Fruit fly (Drosophila melanogaster) whole organism, embryonic: ENCODE results near the gene CG12112.

ENCODE experiments used
- Asciz ChIP-seq: fragments of 200-800 bp; sonication (Bioruptor generic); optimal IDR thresholded peaks from 2 replicates; lab custom pipeline; 2017; ENCODE audit warnings: missing biosample characterization, mild to moderate bottlenecking, missing genetic modification characterization, missing genetic modification reagents
- B-H2 ChIP-seq: fragments of 200-800 bp; sonication (Bioruptor generic); optimal IDR thresholded peaks from 2 replicates; lab custom pipeline; 2018; ENCODE audit warnings: missing biosample characterization, mild to moderate bottlenecking, missing genetic modification characterization
- CG1024 ChIP-seq: fragments of 200-800 bp; sonication (Bioruptor generic); IDR thresholded peaks from 2 replicates; pipeline ENCODE4 v1.3.6; 2022; ENCODE audit warnings: missing biosample characterization, missing genetic modification characterization
- CG10959 ChIP-seq: fragments of 200-800 bp; sonication (Bioruptor generic); IDR thresholded peaks from 2 replicates; pipeline ENCODE4 v1.3.6; 2022; ENCODE audit warnings: missing biosample characterization, missing genetic modification characterization
- CG11723 ChIP-seq: fragments of 200-800 bp; sonication (Bioruptor generic); optimal IDR thresholded peaks from 2 replicates; lab custom pipeline; 2017; ENCODE audit warnings: missing biosample characterization, mild to moderate bottlenecking, missing genetic modification characterization
- CG12299 ChIP-seq: fragments of 200-800 bp; sonication (Bioruptor generic); optimal IDR thresholded peaks from 2 replicates; lab custom pipeline; 2018; ENCODE audit warnings: missing biosample characterization, mild to moderate bottlenecking, missing genetic modification characterization
- CG14014 ChIP-seq: fragments of 200-800 bp; sonication (Bioruptor generic); IDR thresholded peaks from 2 replicates; pipeline ENCODE4 v1.3.6; 2022; ENCODE audit warnings: missing biosample characterization, missing genetic modification characterization
- CG14441 ChIP-seq: fragments of 200-800 bp; sonication (Bioruptor generic); IDR thresholded peaks from 2 replicates; pipeline ENCODE4 v1.3.6; 2022; ENCODE audit warnings: missing biosample characterization, missing genetic modification characterization
- CG14710 ChIP-seq: fragments of 200-800 bp; sonication (Bioruptor generic); optimal IDR thresholded peaks from 3 replicates; lab custom pipeline; 2019; ENCODE audit warnings: missing biosample characterization, mild to moderate bottlenecking, missing genetic modification characterization, moderate library complexity
- CG15601 ChIP-seq: fragments of 200-800 bp; sonication (Bioruptor generic); optimal IDR thresholded peaks from 3 replicates; lab custom pipeline; 2019; ENCODE audit warnings: missing biosample characterization, mild to moderate bottlenecking, missing genetic modification characterization, moderate library complexity
- CG1647 ChIP-seq: fragments of 200-800 bp; sonication (Bioruptor generic); optimal IDR thresholded peaks from 3 replicates; lab custom pipeline; 2016; ENCODE audit warnings: missing biosample characterization, missing genetic modification characterization
- CG2202 ChIP-seq: fragments of 200-800 bp; sonication (Bioruptor generic); optimal IDR thresholded peaks from 2 replicates; lab custom pipeline; 2018; ENCODE audit warnings: missing biosample characterization, mild to moderate bottlenecking, missing genetic modification characterization
- CG2889 ChIP-seq: fragments of 200-800 bp; sonication (Bioruptor generic); IDR thresholded peaks from 3 replicates; pipeline ENCODE4 v1.3.6; 2022; ENCODE audit warnings: missing biosample characterization, missing genetic modification characterization
- CG31441 ChIP-seq: fragments of 200-800 bp; sonication (Bioruptor generic); IDR thresholded peaks from 2 replicates; pipeline ENCODE4 v1.3.6; 2022; ENCODE audit warnings: missing biosample characterization, missing genetic modification characterization
- CG32532 ChIP-seq: fragments of 200-800 bp; sonication (Bioruptor generic); IDR thresholded peaks from 2 replicates; pipeline ENCODE4 v1.3.6; 2022; ENCODE audit warnings: missing biosample characterization, missing genetic modification characterization
- CG32772 ChIP-seq: fragments of 200-800 bp; sonication (Bioruptor generic); IDR thresholded peaks from 2 replicates; pipeline ENCODE4 v1.3.6; 2022; ENCODE audit warnings: missing biosample characterization, missing genetic modification characterization
- CG3847 ChIP-seq: fragments of 200-800 bp; sonication (Bioruptor generic); IDR thresholded peaks from 2 replicates; pipeline ENCODE4 v1.3.6; 2022; ENCODE audit warnings: missing biosample characterization, missing genetic modification characterization
- CG4328 ChIP-seq: fragments of 200-800 bp; sonication (Bioruptor generic); optimal IDR thresholded peaks from 3 replicates; lab custom pipeline; 2017; ENCODE audit warnings: missing biosample characterization, missing genetic modification reagents, missing genetic modification characterization
- CG6272 ChIP-seq: fragments of 200-800 bp; sonication (Bioruptor generic); IDR thresholded peaks from 2 replicates; pipeline ENCODE4 v1.3.6; 2022; ENCODE audit warnings: missing biosample characterization, missing genetic modification characterization
- CG7963 ChIP-seq: fragments of 200-800 bp; sonication (Bioruptor generic); IDR thresholded peaks from 3 replicates; pipeline ENCODE4 v1.3.6; 2022; ENCODE audit warnings: missing biosample characterization, missing genetic modification characterization; ENCODE audit not compliant: partially characterized antibody
- CG8924 ChIP-seq: fragments of 200-800 bp; optimal IDR thresholded peaks from 3 replicates; lab custom pipeline; 2019; ENCODE audit warnings: missing biosample characterization, mild to moderate bottlenecking, missing genetic modification characterization, moderate library complexity
- D ChIP-seq, 2 experiments: fragments of 200-800 bp in 1 of 2; fragments of >200 bp in 1 of 2; sonication (Bioruptor generic) in 1 of 2; optimal IDR thresholded peaks; 2 replicates in 1 of 2; 3 replicates in 1 of 2; lab custom pipeline; 2017; ENCODE audit warnings: mild to moderate bottlenecking in 1 of 2, missing biosample characterization in 1 of 2, missing genetic modification characterization in 1 of 2, missing genetic modification reagents in 1 of 2
- D19B ChIP-seq: fragments of 200-800 bp; sonication (Bioruptor generic); optimal IDR thresholded peaks from 2 replicates; lab custom pipeline; 2017; ENCODE audit warnings: missing biosample characterization, mild to moderate bottlenecking, missing genetic modification characterization
- Elba2 ChIP-seq: fragments of 200-800 bp; sonication (Bioruptor generic); optimal IDR thresholded peaks from 3 replicates; lab custom pipeline; 2016; ENCODE audit warnings: missing biosample characterization, missing genetic modification characterization
- HLH4C ChIP-seq: fragments of 200-800 bp; sonication (Bioruptor generic); IDR thresholded peaks from 3 replicates; pipeline ENCODE4 v1.3.6; 2022; ENCODE audit warnings: missing biosample characterization, missing genetic modification characterization; ENCODE audit not compliant: partially characterized antibody
- Hmr ChIP-seq: fragments of 200-800 bp; sonication (Bioruptor generic); optimal IDR thresholded peaks from 3 replicates; lab custom pipeline; 2017; ENCODE audit warnings: mild to moderate bottlenecking, missing biosample characterization, missing genetic modification reagents, missing genetic modification characterization
- Hmx ChIP-seq: fragments of 200-800 bp; sonication (Bioruptor generic); optimal IDR thresholded peaks from 2 replicates; lab custom pipeline; 2016; ENCODE audit warnings: missing biosample characterization, missing genetic modification characterization
- Hr39 ChIP-seq: fragments of >200 bp; optimal IDR thresholded peaks from 2 replicates; lab custom pipeline; 2017
- Kr ChIP-seq: fragments of 200-800 bp; sonication (Bioruptor generic); optimal IDR thresholded peaks from 2 replicates; lab custom pipeline; 2017; ENCODE audit warnings: missing biosample characterization, mild to moderate bottlenecking, missing genetic modification characterization
- Ravus ChIP-seq: fragments of 200-800 bp; sonication (Bioruptor generic); IDR thresholded peaks from 2 replicates; pipeline ENCODE4 v1.3.6; 2022; ENCODE audit warnings: missing biosample characterization, missing genetic modification characterization
- Taf1 ChIP-seq: fragments of 200-800 bp; sonication (Bioruptor generic); IDR thresholded peaks from 2 replicates; pipeline ENCODE4 v1.3.6; 2022; ENCODE audit warnings: missing biosample characterization, missing genetic modification characterization
- ash1 ChIP-seq: fragments of 200-800 bp; sonication (Bioruptor generic); optimal IDR thresholded peaks from 2 replicates; lab custom pipeline; 2018; ENCODE audit warnings: missing biosample characterization, mild to moderate bottlenecking, missing genetic modification characterization
- bigmax ChIP-seq: fragments of 200-800 bp; sonication (Bioruptor generic); optimal IDR thresholded peaks from 2 replicates; lab custom pipeline; 2018; ENCODE audit warnings: missing biosample characterization, mild to moderate bottlenecking, missing genetic modification characterization
- bsh ChIP-seq, 2 experiments: fragments of 200-800 bp; sonication (Bioruptor generic); optimal IDR thresholded peaks; 2 replicates each; lab custom pipeline; 2017 to 2018; ENCODE audit warnings: mild to moderate bottlenecking in 2 of 2, missing biosample characterization in 2 of 2, missing genetic modification characterization in 2 of 2, moderate library complexity in 1 of 2
- croc ChIP-seq: fragments of 200-800 bp; sonication (Bioruptor generic); conservative IDR thresholded peaks from 3 replicates; pipeline ENCODE4 v1.3.6; 2022; ENCODE audit warnings: missing biosample characterization, missing genetic modification characterization
- da ChIP-seq: fragments of 200-800 bp; sonication (Bioruptor generic); optimal IDR thresholded peaks from 2 replicates; lab custom pipeline; 2016; ENCODE audit warnings: missing biosample characterization, missing genetic modification characterization
- dimm ChIP-seq: fragments of 200-800 bp; sonication (Bioruptor generic); IDR thresholded peaks from 2 replicates; pipeline ENCODE4 v1.3.6; 2022; ENCODE audit warnings: missing biosample characterization, missing genetic modification characterization
- ftz-f1 ChIP-seq: fragments of 200-800 bp; sonication (Bioruptor generic); optimal IDR thresholded peaks from 2 replicates; lab custom pipeline; 2016; ENCODE audit warnings: missing biosample characterization, missing genetic modification characterization
- gce ChIP-seq: fragments of 200-800 bp; sonication (Bioruptor generic); IDR thresholded peaks from 3 replicates; pipeline ENCODE4 v1.3.6; 2022; ENCODE audit warnings: missing biosample characterization, missing genetic modification characterization
- gcm2 ChIP-seq: fragments of 200-800 bp; sonication (Bioruptor generic); optimal IDR thresholded peaks from 2 replicates; lab custom pipeline; 2016; ENCODE audit warnings: missing biosample characterization, missing genetic modification characterization
- insv ChIP-seq, 2 experiments: fragments of 200-800 bp; sonication (Bioruptor generic); optimal IDR thresholded peaks; 3 replicates each; lab custom pipeline; 2016 to 2018; ENCODE audit warnings: missing biosample characterization in 2 of 2, missing genetic modification characterization in 2 of 2
- klu ChIP-seq: fragments of 200-800 bp; sonication (Bioruptor generic); IDR thresholded peaks from 2 replicates; pipeline ENCODE4 v1.3.6; 2022; ENCODE audit warnings: missing biosample characterization, missing genetic modification characterization
- lov ChIP-seq, 2 experiments: fragments of 200-800 bp in 1 of 2; fragments of >200 bp in 1 of 2; sonication (Bioruptor generic) in 1 of 2; IDR thresholded peaks in 1 of 2; optimal IDR thresholded peaks in 1 of 2; 2 replicates in 1 of 2; 3 replicates in 1 of 2; pipeline versions ENCODE4 v1.3.6 to Lab custom; 2017 to 2022; ENCODE audit warnings: missing biosample characterization in 1 of 2, missing genetic modification characterization in 1 of 2
- oc ChIP-seq: fragments of 200-800 bp; sonication (Bioruptor generic); optimal IDR thresholded peaks from 2 replicates; lab custom pipeline; 2018; ENCODE audit warnings: missing biosample characterization, mild to moderate bottlenecking, missing genetic modification characterization, moderate library complexity
- pita ChIP-seq: fragments of 200-800 bp; sonication (Bioruptor generic); optimal IDR thresholded peaks from 2 replicates; lab custom pipeline; 2017; ENCODE audit warnings: missing biosample characterization, mild to moderate bottlenecking, missing genetic modification characterization
- ro ChIP-seq: fragments of 200-800 bp; sonication (Bioruptor generic); IDR thresholded peaks from 2 replicates; pipeline ENCODE4 v1.3.6; 2022; ENCODE audit warnings: missing biosample characterization, missing genetic modification characterization
- run ChIP-seq: fragments of 200-800 bp; sonication (Bioruptor generic); optimal IDR thresholded peaks from 3 replicates; lab custom pipeline; 2018; ENCODE audit warnings: missing biosample characterization, mild to moderate bottlenecking, missing genetic modification characterization
- shn ChIP-seq: fragments of 200-800 bp; sonication (Bioruptor generic); optimal IDR thresholded peaks from 3 replicates; lab custom pipeline; 2016; ENCODE audit warnings: missing biosample characterization, missing genetic modification characterization
- tgo ChIP-seq: fragments of 200-800 bp; sonication (Bioruptor generic); IDR thresholded peaks from 3 replicates; pipeline ENCODE4 v1.3.6; 2022; ENCODE audit warnings: missing biosample characterization, missing genetic modification characterization
- tna ChIP-seq: fragments of 200-800 bp; sonication (Bioruptor generic); IDR thresholded peaks from 2 replicates; pipeline ENCODE4 v1.3.6; 2022; ENCODE audit warnings: missing biosample characterization, missing genetic modification characterization; ENCODE audit not compliant: partially characterized antibody
- usp ChIP-seq: fragments of >200 bp; optimal IDR thresholded peaks from 2 replicates; lab custom pipeline; 2017; ENCODE audit warnings: missing biosample characterization, missing genetic modification characterization

CG12112 gene

DNA sequence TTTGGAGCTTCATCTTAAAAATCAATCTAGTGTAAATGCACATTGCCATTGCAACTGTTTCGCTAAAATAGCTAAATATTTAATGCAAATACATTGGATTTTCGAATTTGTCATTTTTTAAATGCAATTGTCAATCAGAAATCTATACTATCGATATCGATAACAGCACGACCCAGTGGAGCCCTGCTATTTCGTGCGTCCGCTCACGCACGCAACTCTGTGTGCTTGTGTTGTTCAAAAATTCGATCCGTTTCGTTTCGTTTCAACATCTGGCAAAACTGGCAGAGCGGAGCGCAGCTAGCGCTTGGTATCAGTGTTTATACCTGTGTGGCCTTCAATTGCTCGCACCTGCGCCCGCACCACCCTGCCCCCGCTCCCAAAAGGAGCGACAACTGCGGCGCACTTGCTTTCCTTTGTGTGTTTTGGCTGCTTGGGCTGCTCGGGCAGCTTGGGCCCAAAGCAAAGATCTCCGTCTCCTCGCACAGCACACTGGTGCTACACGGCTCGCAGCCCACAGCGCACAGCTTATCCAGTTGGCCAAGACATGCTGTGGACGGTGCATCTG, 28.7 kb upstream of the CG12112 start, which contains the start of gene CG12081 (continued):
- TF ChIP-seq Elba2 (GFP tag; lab: Kevin White, UChicago) (peak; percentile 78), insv (GFP tag; optimal IDR thresholded peaks at IDR 0.05; lab: Kevin White, UChicago) (peak in 1 of 2 experiments; percentile 61), CG8924 (no peak), Hmx (GFP tag; lab: Kevin White, UChicago) (no peak), CG2889 (no peak), bigmax (GFP tag; lab: Kevin White, UChicago) (no peak), CG6272 (GFP tag; lab: Robert Waterston, UW) (no peak), CG32772 (no peak), croc (GFP tag; lab: Robert Waterston, UW) (no peak), shn (no peak), CG1647 (GFP tag; lab: Kevin White, UChicago) (no peak), CG2202 (tag; lab: Kevin White, UChicago) (no peak), oc (tag; lab: Kevin White, UChicago) (no peak), CG12299 (tag; lab: Kevin White, UChicago) (no peak), gce (no peak), run (no peak), klu (GFP tag; lab: Robert Waterston, UW) (no peak), HLH4C (peak; percentile 85), CG31441 (GFP tag; lab: Robert Waterston, UW) (no peak), CG1024 (GFP tag; lab: Robert Waterston, UW) (0 out of 2 replicates have a peak, but pooled peaks have one; percentile 14), ro (GFP tag; lab: Robert Waterston, UW) (no peak), lov (optimal IDR thresholded peaks at IDR 0.05; lab: Kevin White, UChicago) (no peak), lov (GFP tag; IDR thresholded peaks at IDR 0.05; lab: Robert Waterston, UW) (no peak), CG14441 (no peak), Asciz (GFP tag; lab: Kevin White, UChicago) (no peak), dimm (no peak), D (optimal IDR thresholded peaks at IDR 0.05; lab: Kevin White, UChicago) (no peak), D (GFP tag; optimal IDR thresholded peaks at IDR 0.05; lab: Kevin White, UChicago) (no peak), CG4328 (GFP tag; lab: Kevin White, UChicago) (no peak), CG7963 (GFP tag; lab: Robert Waterston, UW) (peak; percentile 87), da (GFP tag; lab: Kevin White, UChicago) (no peak), Kr (GFP tag; lab: Kevin White, UChicago) (no peak), usp (GFP tag; lab: Kevin White, UChicago) (no peak), CG14014 (GFP tag; lab: Robert Waterston, UW) (no peak), CG3847 (GFP tag; lab: Robert Waterston, UW) (no peak), B-H2 (GFP tag; lab: Kevin White, UChicago) (no peak), CG32532 (GFP tag; lab: Robert Waterston, UW) (no peak), CG14710 (tag; lab: Kevin White, UChicago) (peak; percentile 37), CG10959 (GFP tag; lab: Robert Waterston, UW) (no peak), gcm2 (GFP tag; lab: Kevin White, UChicago) (no peak), D19B (GFP tag; lab: Kevin White, UChicago) (no peak), Hmr (GFP tag; lab: Kevin White, UChicago) (peak; percentile 15), tna (GFP tag; lab: Robert Waterston, UW) (peak; percentile 91), ftz-f1 (GFP tag; lab: Kevin White, UChicago) (peak; percentile 94), bsh (GFP tag; optimal IDR thresholded peaks at IDR 0.05; lab: Kevin White, UChicago) (no peak), tgo (GFP tag; lab: Robert Waterston, UW) (no peak), CG11723 (GFP tag; lab: Kevin White, UChicago) (no peak), CG15601 (tag; lab: Kevin White, UChicago) (no peak), Ravus (GFP tag; lab: Robert Waterston, UW) (no peak), Hr39 (lab: Kevin White, UChicago) (no peak), Taf1 (GFP tag; lab: Robert Waterston, UW) (no peak), ash1 (GFP tag; lab: Kevin White, UChicago) (no peak), pita (GFP tag; lab: Kevin White, UChicago) (no peak)
